Fruit fly (Drosophila melanogaster) whole organism, pupa: ENCODE data around the gene cona.

Experiments used
- CG10348 ChIP-seq: fragments of 200-800 bp; sonication (Bioruptor generic); IDR thresholded peaks from 2 replicates; pipeline ENCODE4 v1.3.6; 2022; ENCODE audit warnings: missing biosample characterization, missing genetic modification characterization
- CG13204 ChIP-seq: fragments of 200-800 bp; sonication (Bioruptor generic); optimal IDR thresholded peaks from 2 replicates; lab custom pipeline; 2018; ENCODE audit warnings: missing biosample characterization, mild to moderate bottlenecking, missing genetic modification characterization, moderate library complexity
- CG34367 ChIP-seq: fragments of 200-800 bp; sonication (Bioruptor generic); optimal IDR thresholded peaks from 2 replicates; lab custom pipeline; 2018; ENCODE audit warnings: missing biosample characterization, mild to moderate bottlenecking, missing genetic modification characterization
- CG8301 ChIP-seq: fragments of 200-800 bp; sonication (Bioruptor generic); optimal IDR thresholded peaks from 2 replicates; lab custom pipeline; 2018; ENCODE audit warnings: missing biosample characterization, mild to moderate bottlenecking, missing genetic modification characterization
- CG9948 ChIP-seq: fragments of 200-800 bp; sonication (Bioruptor generic); optimal IDR thresholded peaks from 2 replicates; lab custom pipeline; 2018; ENCODE audit warnings: missing biosample characterization, mild to moderate bottlenecking, missing genetic modification characterization, moderate library complexity
- D1 ChIP-seq: fragments of 200-800 bp; sonication (Bioruptor generic); optimal IDR thresholded peaks from 2 replicates; lab custom pipeline; 2018; ENCODE audit warnings: missing biosample characterization, mild to moderate bottlenecking, missing genetic modification characterization, moderate library complexity
- Ets98B ChIP-seq: fragments of 200-800 bp; sonication (Bioruptor generic); IDR thresholded peaks from 2 replicates; pipeline ENCODE4 v1.3.6; 2022; ENCODE audit warnings: missing biosample characterization, missing genetic modification characterization
- Pif1A ChIP-seq: fragments of 200-800 bp; sonication (Bioruptor generic); optimal IDR thresholded peaks from 3 replicates; lab custom pipeline; 2016; ENCODE audit warnings: missing biosample characterization, missing genetic modification characterization
- Pif1B ChIP-seq: fragments of 200-800 bp; sonication (Bioruptor generic); optimal IDR thresholded peaks from 3 replicates; lab custom pipeline; 2016; ENCODE audit warnings: missing biosample characterization, missing genetic modification characterization
- Snoo ChIP-seq: fragments of 200-800 bp; sonication (Bioruptor generic); optimal IDR thresholded peaks from 3 replicates; lab custom pipeline; 2017; ENCODE audit warnings: missing biosample characterization, mild to moderate bottlenecking, missing genetic modification characterization, inconsistent platforms
- fd96Ca ChIP-seq: fragments of 200-800 bp; sonication (Bioruptor generic); IDR thresholded peaks from 3 replicates; pipeline ENCODE4 v1.3.6; 2022; ENCODE audit warnings: missing biosample characterization, missing genetic modification characterization
- rn ChIP-seq: fragments of 200-800 bp; sonication (Bioruptor generic); IDR thresholded peaks from 2 replicates; pipeline ENCODE4 v1.3.6; 2022; ENCODE audit warnings: missing biosample characterization, missing genetic modification characterization

DNA sequence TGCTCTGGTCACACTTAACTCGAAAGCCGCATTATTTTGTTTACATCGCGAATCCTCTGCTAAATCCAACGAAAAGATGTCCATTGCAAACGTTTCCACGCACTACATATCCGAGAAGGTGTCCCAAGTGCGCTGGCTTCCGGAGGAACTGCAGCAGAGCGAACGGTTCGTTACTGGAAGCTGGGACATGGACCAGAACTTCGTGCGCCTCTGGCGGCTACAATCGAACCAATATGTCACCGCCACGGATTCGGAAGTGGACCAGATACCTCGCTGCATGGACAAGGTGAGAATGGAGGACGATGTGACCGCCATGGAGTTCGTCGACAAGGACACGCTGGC is 19.0 kb upstream of the cona start:
- no peak for TF ChIP-seq Snoo (tag; lab: Kevin White, UChicago)
- no peak for TF ChIP-seq CG8301 (tag; lab: Kevin White, UChicago)
- TF ChIP-seq CG34367: no peak
- TF ChIP-seq Ets98B (GFP tag; lab: Robert Waterston, UW): no peak
- 0 out of 3 replicates have a peak, but pooled peaks have one; percentile 1 for TF ChIP-seq fd96Ca
- no peak for TF ChIP-seq D1
- TF ChIP-seq Pif1A: no peak
- no peak for TF ChIP-seq CG9948 (tag; lab: Kevin White, UChicago)
- no peak for TF ChIP-seq Pif1B (GFP tag; lab: Kevin White, UChicago)
- TF ChIP-seq CG13204 (GFP tag; lab: Kevin White, UChicago): no peak
- no peak for TF ChIP-seq CG10348
- no peak for TF ChIP-seq rn (GFP tag; lab: Robert Waterston, UW)
